Worm (Caenorhabditis elegans) whole organism, mixed stage, embryonic: ENCODE results near the gene ceh-57.

ENCODE experiments used
- cnd-1 ChIP-seq: fragments of 200-800 bp; sonication (Bioruptor generic); optimal IDR thresholded peaks from 2 replicates; lab custom pipeline; 2018; ENCODE audit warnings: mild to moderate bottlenecking, missing genetic modification characterization, missing compliant biosample characterization
- lsy-2 ChIP-seq: fragments of 150-350 bp; optimal IDR thresholded peaks from 2 replicates; lab custom pipeline; 2014; ENCODE audit warnings: missing biosample characterization, missing genetic modification characterization
- mab-5 ChIP-seq: fragments of 150-350 bp; optimal IDR thresholded peaks from 2 replicates; lab custom pipeline; 2014; ENCODE audit warnings: missing biosample characterization, missing genetic modification characterization
- pha-4 ChIP-seq: fragments of 150-350 bp; optimal IDR thresholded peaks from 2 replicates; lab custom pipeline; 2018; ENCODE audit warnings: missing biosample characterization, missing genetic modification reagents, missing genetic modification characterization
- snpc-4 ChIP-seq: fragments of 150-350 bp; optimal IDR thresholded peaks from 2 replicates; lab custom pipeline; 2014; ENCODE audit warnings: missing biosample characterization, missing genetic modification characterization
- unc-39 ChIP-seq: fragments of 150-350 bp; optimal IDR thresholded peaks from 2 replicates; lab custom pipeline; 2014; ENCODE audit warnings: missing biosample characterization, missing genetic modification characterization

DNA sequence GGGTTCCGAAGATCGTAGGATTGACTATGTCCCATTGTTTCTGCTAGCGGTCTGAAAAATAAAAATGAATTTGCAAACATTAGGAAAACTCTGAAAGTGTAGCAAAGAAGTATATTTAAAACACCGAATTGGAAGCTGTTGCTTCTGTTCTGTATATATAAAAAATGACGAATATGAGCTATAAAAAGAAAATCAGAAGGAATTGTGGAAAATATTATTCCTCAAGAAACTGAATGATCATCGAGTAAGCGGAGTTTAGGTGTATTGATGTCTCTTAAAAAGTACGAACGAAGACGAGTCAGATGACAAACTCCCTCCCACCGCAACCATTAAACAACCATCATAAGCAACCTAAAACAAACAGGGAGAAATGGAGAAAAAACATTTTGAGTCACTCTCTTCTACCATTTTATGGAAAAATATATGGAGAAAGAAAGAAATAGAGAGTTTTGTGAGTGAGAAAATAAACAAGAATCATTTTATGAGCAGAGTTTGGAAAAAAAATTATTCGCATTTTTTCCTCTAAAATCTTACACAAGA is 9.6 kb downstream of the ceh-57 start, which contains the start of gene C07E3.3:
- TF ChIP-seq cnd-1 (no peak), pha-4 (tag; lab: Kevin White, UChicago) (no peak), mab-5 (tag; lab: Kevin White, UChicago) (no peak), unc-39 (tag; lab: Kevin White, UChicago) (no peak), lsy-2 (tag; lab: Kevin White, UChicago) (no peak), snpc-4 (tag; lab: Kevin White, UChicago) (no peak)
